Worm (Caenorhabditis elegans) whole organism, late embryonic: ENCODE data around the gene cul-6.

ENCODE experiments used
- C08G9.2 ChIP-seq: sonication (generic microtip); optimal IDR thresholded peaks from 2 replicates; lab custom pipeline; 2016; ENCODE audit warnings: mild to moderate bottlenecking, missing genetic modification characterization, moderate library complexity, missing compliant biosample characterization
- C38D4.7 ChIP-seq: fragments of 200-800 bp; sonication (Bioruptor generic); optimal IDR thresholded peaks from 2 replicates; lab custom pipeline; 2018; ENCODE audit warnings: mild to moderate bottlenecking, missing genetic modification characterization, moderate library complexity, missing compliant biosample characterization
- F13H6.1 ChIP-seq: sonication (generic microtip); optimal IDR thresholded peaks from 2 replicates; lab custom pipeline; 2016; ENCODE audit warnings: missing genetic modification characterization, missing compliant biosample characterization
- K09A11.1 ChIP-seq: sonication (generic microtip); optimal IDR thresholded peaks from 2 replicates; lab custom pipeline; 2017; ENCODE audit warnings: antibody characterized with exemption, mild to moderate bottlenecking, missing genetic modification characterization, missing compliant biosample characterization; ENCODE audit not compliant: insufficient read depth
- T23F11.4 ChIP-seq: fragments of 200-800 bp; sonication (Bioruptor generic); optimal IDR thresholded peaks from 2 replicates; lab custom pipeline; 2018; ENCODE audit warnings: mild to moderate bottlenecking, missing genetic modification characterization, missing compliant biosample characterization
- Y22D7AL.16 ChIP-seq: sonication (generic microtip); optimal IDR thresholded peaks from 2 replicates; lab custom pipeline; 2016; ENCODE audit warnings: missing genetic modification characterization, missing compliant biosample characterization
- ahr-1 ChIP-seq: sonication (generic microtip); optimal IDR thresholded peaks from 2 replicates; lab custom pipeline; 2016; ENCODE audit warnings: missing genetic modification characterization, missing compliant biosample characterization
- ceh-14 ChIP-seq: sonication (generic microtip); optimal IDR thresholded peaks from 2 replicates; lab custom pipeline; 2016; ENCODE audit warnings: missing genotype, missing genetic modification characterization, missing compliant biosample characterization
- ceh-18 ChIP-seq: sonication (generic microtip); optimal IDR thresholded peaks from 2 replicates; lab custom pipeline; 2016; ENCODE audit warnings: missing genetic modification characterization, missing compliant biosample characterization
- ceh-2 ChIP-seq: sonication (generic microtip); optimal IDR thresholded peaks from 2 replicates; lab custom pipeline; 2016; ENCODE audit warnings: missing genotype, missing genetic modification characterization, missing compliant biosample characterization
- ceh-24 ChIP-seq: sonication (generic microtip); optimal IDR thresholded peaks from 2 replicates; lab custom pipeline; 2016; ENCODE audit warnings: mild to moderate bottlenecking, missing genetic modification characterization, missing compliant biosample characterization
- ceh-30 ChIP-seq: fragments of 150-350 bp; optimal IDR thresholded peaks from 2 replicates; lab custom pipeline; 2014; ENCODE audit warnings: missing biosample characterization, missing genetic modification characterization
- ceh-31 ChIP-seq: sonication (generic microtip); optimal IDR thresholded peaks from 2 replicates; lab custom pipeline; 2016; ENCODE audit warnings: missing genetic modification characterization, missing compliant biosample characterization
- ceh-45 ChIP-seq: fragments of 200-800 bp; sonication (Bioruptor generic); IDR thresholded peaks from 2 replicates; pipeline ENCODE4 v1.3.6; 2022; ENCODE audit warnings: missing genetic modification reagents, missing genetic modification characterization, missing compliant biosample characterization
- ceh-48 ChIP-seq: sonication (generic microtip); optimal IDR thresholded peaks from 2 replicates; lab custom pipeline; 2016; ENCODE audit warnings: missing genetic modification characterization, inconsistent platforms, missing compliant biosample characterization
- ceh-6 ChIP-seq: fragments of 200-800 bp; sonication (Bioruptor generic); optimal IDR thresholded peaks from 2 replicates; lab custom pipeline; 2018; ENCODE audit warnings: mild to moderate bottlenecking, missing genetic modification characterization, missing compliant biosample characterization
- ceh-9 ChIP-seq: sonication (generic microtip); optimal IDR thresholded peaks from 2 replicates; lab custom pipeline; 2016; ENCODE audit warnings: mild to moderate bottlenecking, missing genetic modification characterization, inconsistent platforms, missing compliant biosample characterization
- che-1 ChIP-seq: sonication (generic microtip); optimal IDR thresholded peaks from 2 replicates; lab custom pipeline; 2016; ENCODE audit warnings: mild to moderate bottlenecking, missing genetic modification characterization, missing compliant biosample characterization
- dve-1 ChIP-seq: sonication (generic microtip); optimal IDR thresholded peaks from 2 replicates; lab custom pipeline; 2017; ENCODE audit warnings: antibody characterized with exemption, mild to moderate bottlenecking, missing genetic modification characterization, missing compliant biosample characterization
- elt-2 ChIP-seq: sonication (generic microtip); optimal IDR thresholded peaks from 2 replicates; lab custom pipeline; 2016; ENCODE audit warnings: missing genetic modification reagents, missing genetic modification characterization, missing compliant biosample characterization
- elt-4 ChIP-seq: sonication (generic microtip); optimal IDR thresholded peaks from 2 replicates; lab custom pipeline; 2016; ENCODE audit warnings: missing genetic modification characterization, missing compliant biosample characterization
- gmeb-2 ChIP-seq: sonication (generic microtip); optimal IDR thresholded peaks from 2 replicates; lab custom pipeline; 2016; ENCODE audit warnings: missing genetic modification characterization, inconsistent platforms, missing compliant biosample characterization
- hlh-30 ChIP-seq: sonication (generic microtip); optimal IDR thresholded peaks from 2 replicates; lab custom pipeline; 2017; ENCODE audit warnings: antibody characterized with exemption, missing genetic modification characterization, missing compliant biosample characterization; ENCODE audit not compliant: insufficient read depth
- lin-11 ChIP-seq: fragments of 200-800 bp; sonication (Bioruptor generic); optimal IDR thresholded peaks from 2 replicates; lab custom pipeline; 2018; ENCODE audit warnings: mild to moderate bottlenecking, missing genetic modification characterization, missing compliant biosample characterization
- madf-2 ChIP-seq: sonication (generic microtip); optimal IDR thresholded peaks from 2 replicates; lab custom pipeline; 2017; ENCODE audit warnings: missing genetic modification characterization, missing compliant biosample characterization
- nhr-11 ChIP-seq: fragments of 150-350 bp; optimal IDR thresholded peaks from 2 replicates; lab custom pipeline; 2014; ENCODE audit warnings: missing biosample characterization, missing genetic modification characterization
- nhr-232 ChIP-seq: sonication (generic microtip); optimal IDR thresholded peaks from 2 replicates; lab custom pipeline; 2016; ENCODE audit warnings: missing genetic modification characterization, missing compliant biosample characterization
- npax-4 ChIP-seq: sonication (generic microtip); optimal IDR thresholded peaks from 2 replicates; lab custom pipeline; 2016; ENCODE audit warnings: missing genetic modification characterization, missing compliant biosample characterization
- pax-1 ChIP-seq: fragments of 150-350 bp; optimal IDR thresholded peaks from 2 replicates; lab custom pipeline; 2014; ENCODE audit warnings: missing biosample characterization, missing genetic modification characterization
- pha-2 ChIP-seq: sonication (generic microtip); optimal IDR thresholded peaks from 2 replicates; lab custom pipeline; 2017; ENCODE audit warnings: mild to moderate bottlenecking, missing genetic modification characterization, missing compliant biosample characterization
- pqm-1 ChIP-seq: sonication (generic microtip); optimal IDR thresholded peaks from 2 replicates; lab custom pipeline; 2016; ENCODE audit warnings: missing genetic modification characterization, missing compliant biosample characterization
- pros-1 ChIP-seq: fragments of 150-350 bp; optimal IDR thresholded peaks from 2 replicates; lab custom pipeline; 2014; ENCODE audit warnings: missing biosample characterization, missing genetic modification reagents, missing genetic modification characterization
- ref-2 ChIP-seq: sonication (generic microtip); optimal IDR thresholded peaks from 2 replicates; lab custom pipeline; 2016; ENCODE audit warnings: missing genetic modification characterization, missing compliant biosample characterization
- rnt-1 ChIP-seq: sonication (generic microtip); optimal IDR thresholded peaks from 2 replicates; lab custom pipeline; 2016; ENCODE audit warnings: missing genetic modification characterization, missing compliant biosample characterization
- sdc-2 ChIP-seq: sonication (generic microtip); optimal IDR thresholded peaks from 2 replicates; lab custom pipeline; 2016; ENCODE audit warnings: missing genotype, missing genetic modification characterization, missing compliant biosample characterization
- sox-2 ChIP-seq: fragments of 200-800 bp; sonication (Bioruptor generic); IDR thresholded peaks from 2 replicates; pipeline ENCODE4 v1.3.6; 2022; ENCODE audit warnings: missing genetic modification reagents, missing genetic modification characterization, missing compliant biosample characterization
- sox-4 ChIP-seq: sonication (generic microtip); optimal IDR thresholded peaks from 2 replicates; lab custom pipeline; 2017; ENCODE audit warnings: mild to moderate bottlenecking, missing genetic modification characterization, inconsistent platforms, missing compliant biosample characterization
- tbx-7 ChIP-seq: sonication (generic microtip); optimal IDR thresholded peaks from 2 replicates; lab custom pipeline; 2016; ENCODE audit warnings: missing genotype, missing genetic modification characterization, missing compliant biosample characterization
- ttx-3 ChIP-seq: sonication (generic microtip); optimal IDR thresholded peaks from 2 replicates; lab custom pipeline; 2016; ENCODE audit warnings: missing genetic modification reagents, missing genetic modification characterization, missing compliant biosample characterization
- unc-42 ChIP-seq: sonication (generic microtip); optimal IDR thresholded peaks from 2 replicates; lab custom pipeline; 2016; ENCODE audit warnings: missing genotype, missing genetic modification characterization, missing compliant biosample characterization
- unc-55 ChIP-seq: sonication (generic microtip); optimal IDR thresholded peaks from 2 replicates; lab custom pipeline; 2017; ENCODE audit warnings: missing biosample characterization, missing genetic modification reagents, missing genetic modification characterization
- unc-86 ChIP-seq: sonication (generic microtip); optimal IDR thresholded peaks from 2 replicates; lab custom pipeline; 2016; ENCODE audit warnings: missing genetic modification characterization, missing compliant biosample characterization

Gene cul-6

ce11 chrIV:12583181-12583580, 7.1 kb downstream of the cul-6 start:
- TF ChIP-seq K09A11.1 (tag; lab: Kevin White, UChicago) (no peak), pqm-1 (tag; lab: Kevin White, UChicago) (no peak), ceh-31 (tag; lab: Kevin White, UChicago) (peak; percentile 21), ahr-1 (tag; lab: Kevin White, UChicago) (no peak), gmeb-2 (tag; lab: Kevin White, UChicago) (no peak), unc-42 (tag; lab: Kevin White, UChicago) (peak; percentile 60), ceh-30 (tag; lab: Kevin White, UChicago) (no peak), ceh-48 (tag; lab: Kevin White, UChicago) (no peak), pros-1 (no peak), F13H6.1 (tag; lab: Kevin White, UChicago) (no peak)

DNA sequence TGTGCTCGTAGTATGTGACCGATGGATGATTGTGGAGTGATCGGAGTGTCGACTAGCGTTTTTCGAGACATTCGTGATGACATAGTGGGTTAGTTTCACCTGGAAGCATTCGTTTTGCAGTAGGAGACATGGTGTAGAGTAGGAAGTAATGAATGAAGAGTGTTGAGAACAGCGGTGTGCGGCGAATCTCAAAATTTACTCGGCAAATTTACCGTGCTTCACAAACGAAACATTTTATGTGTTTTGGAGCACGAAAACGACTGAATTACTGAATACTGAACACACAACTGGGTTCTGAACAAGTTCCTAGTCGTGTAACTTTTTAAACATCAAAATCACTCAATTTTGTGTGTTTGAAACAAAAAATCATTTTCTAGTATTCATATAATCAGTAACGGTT, 9.2 kb downstream of the cul-6 start, which contains the start of gene K08E7.6:
TSS of gene K08E7.6 (minus strand) at position 101 of the 400 bp plus-strand sequence.
- TF ChIP-seq T23F11.4 (GFP tag; lab: Kevin White, UChicago) (no peak), che-1 (tag; lab: Kevin White, UChicago) (no peak), nhr-11 (tag; lab: Kevin White, UChicago) (no peak), ceh-45 (GFP tag; lab: Robert Waterston, UW) (no peak), sdc-2 (tag; lab: Kevin White, UChicago) (no peak)

ce11 chrIV:12574265-12574664, 16.0 kb downstream of the cul-6 start:
- TF ChIP-seq dve-1 (tag; lab: Kevin White, UChicago), result no peak
- TF ChIP-seq ttx-3, result no peak
- no peak for TF ChIP-seq unc-55 (GFP tag; lab: Kevin White, UChicago)
- no peak for TF ChIP-seq elt-4
- no peak for TF ChIP-seq gmeb-2 (tag; lab: Kevin White, UChicago)
- no peak for TF ChIP-seq tbx-7 (tag; lab: Kevin White, UChicago)
- no peak for TF ChIP-seq Y22D7AL.16
- no peak for TF ChIP-seq unc-86 (tag; lab: Kevin White, UChicago)
- TF ChIP-seq npax-4 (tag; lab: Kevin White, UChicago), result no peak
- no peak for TF ChIP-seq hlh-30 (tag; lab: Kevin White, UChicago)

ce11 chrIV:12573068-12573467, 17.2 kb downstream of the cul-6 start, which contains the start of gene K08E7.5:
Gene K08E7.5, plus strand, starts transcription at chrIV:12573368.
- TF ChIP-seq ceh-6, result no peak

ce11 chrIV:12571047-12571446, 19.2 kb downstream of the cul-6 start, which contains the start of gene K08E7.4:
Gene K08E7.4, minus strand, starts transcription at chrIV:12571147.
- TF ChIP-seq C08G9.2 (tag; lab: Kevin White, UChicago), result no peak
- TF ChIP-seq unc-55 (GFP tag; lab: Kevin White, UChicago), result no peak
- TF ChIP-seq ceh-2, result no peak
- no peak for TF ChIP-seq ceh-14 (tag; lab: Kevin White, UChicago)
- TF ChIP-seq pha-2 (tag; lab: Kevin White, UChicago), result no peak
- no peak for TF ChIP-seq ceh-9 (tag; lab: Kevin White, UChicago)
- TF ChIP-seq nhr-232 (tag; lab: Kevin White, UChicago), result no peak
- TF ChIP-seq ttx-3, result no peak
- TF ChIP-seq pax-1, result no peak
- no peak for TF ChIP-seq unc-86 (tag; lab: Kevin White, UChicago)

- TF ChIP-seq lin-11, result no peak
- no peak for TF ChIP-seq T23F11.4 (GFP tag; lab: Kevin White, UChicago)
- no peak for TF ChIP-seq ref-2 (tag; lab: Kevin White, UChicago)
- TF ChIP-seq sox-4 (tag; lab: Kevin White, UChicago), result no peak
- TF ChIP-seq ceh-2, result no peak
- TF ChIP-seq ahr-1 (tag; lab: Kevin White, UChicago), result no peak
- TF ChIP-seq C38D4.7 (GFP tag; lab: Kevin White, UChicago), result no peak
- no peak for TF ChIP-seq gmeb-2 (tag; lab: Kevin White, UChicago)
- no peak for TF ChIP-seq ceh-48 (tag; lab: Kevin White, UChicago)
- TF ChIP-seq elt-2 (tag; lab: Kevin White, UChicago), result no peak
- TF ChIP-seq npax-4 (tag; lab: Kevin White, UChicago), result no peak
- TF ChIP-seq ceh-24 (tag; lab: Kevin White, UChicago), result no peak
- no peak for TF ChIP-seq ceh-18
- no peak for TF ChIP-seq pha-2 (tag; lab: Kevin White, UChicago)
- no peak for TF ChIP-seq rnt-1 (tag; lab: Kevin White, UChicago)
- TF ChIP-seq pqm-1 (tag; lab: Kevin White, UChicago), result no peak
- TF ChIP-seq sox-2 (GFP tag; lab: Robert Waterston, UW), result no peak
- no peak for TF ChIP-seq sdc-2 (tag; lab: Kevin White, UChicago)
- no peak for TF ChIP-seq madf-2 (tag; lab: Kevin White, UChicago)
- no peak for TF ChIP-seq hlh-30 (tag; lab: Kevin White, UChicago)
- TF ChIP-seq, all 69 proteins: peak for 0
These were observed 19.7 kb downstream of the cul-6 start for ce11 chrIV:12570546-12570945.
